Worm (Caenorhabditis elegans) whole organism, late embryonic: ENCODE results near the gene let-716.

ENCODE experiments used
- K02D7.2 ChIP-seq: sonication (generic microtip); optimal IDR thresholded peaks from 2 replicates; lab custom pipeline; 2017; ENCODE audit warnings: mild to moderate bottlenecking, missing genetic modification characterization, missing compliant biosample characterization
- Y22D7AL.16 ChIP-seq: sonication (generic microtip); optimal IDR thresholded peaks from 2 replicates; lab custom pipeline; 2016; ENCODE audit warnings: missing genetic modification characterization, missing compliant biosample characterization
- ahr-1 ChIP-seq: sonication (generic microtip); optimal IDR thresholded peaks from 2 replicates; lab custom pipeline; 2016; ENCODE audit warnings: missing genetic modification characterization, missing compliant biosample characterization
- ceh-14 ChIP-seq: sonication (generic microtip); optimal IDR thresholded peaks from 2 replicates; lab custom pipeline; 2016; ENCODE audit warnings: missing genotype, missing genetic modification characterization, missing compliant biosample characterization
- ceh-18 ChIP-seq: sonication (generic microtip); optimal IDR thresholded peaks from 2 replicates; lab custom pipeline; 2016; ENCODE audit warnings: missing genetic modification characterization, missing compliant biosample characterization
- ceh-22 ChIP-seq: sonication (generic microtip); optimal IDR thresholded peaks from 2 replicates; lab custom pipeline; 2017; ENCODE audit warnings: missing biosample characterization, missing genetic modification characterization
- ceh-24 ChIP-seq: sonication (generic microtip); optimal IDR thresholded peaks from 2 replicates; lab custom pipeline; 2016; ENCODE audit warnings: mild to moderate bottlenecking, missing genetic modification characterization, missing compliant biosample characterization
- ceh-30 ChIP-seq: fragments of 150-350 bp; optimal IDR thresholded peaks from 2 replicates; lab custom pipeline; 2014; ENCODE audit warnings: missing biosample characterization, missing genetic modification characterization
- ceh-31 ChIP-seq: sonication (generic microtip); optimal IDR thresholded peaks from 2 replicates; lab custom pipeline; 2016; ENCODE audit warnings: missing genetic modification characterization, missing compliant biosample characterization
- ceh-34 ChIP-seq: sonication (generic microtip); optimal IDR thresholded peaks from 2 replicates; lab custom pipeline; 2016; ENCODE audit warnings: mild to moderate bottlenecking, missing genetic modification characterization, missing compliant biosample characterization
- ceh-45 ChIP-seq: fragments of 200-800 bp; sonication (Bioruptor generic); IDR thresholded peaks from 2 replicates; pipeline ENCODE4 v1.3.6; 2022; ENCODE audit warnings: missing genetic modification reagents, missing genetic modification characterization, missing compliant biosample characterization
- dve-1 ChIP-seq: sonication (generic microtip); optimal IDR thresholded peaks from 2 replicates; lab custom pipeline; 2017; ENCODE audit warnings: antibody characterized with exemption, mild to moderate bottlenecking, missing genetic modification characterization, missing compliant biosample characterization
- elt-2 ChIP-seq: sonication (generic microtip); optimal IDR thresholded peaks from 2 replicates; lab custom pipeline; 2016; ENCODE audit warnings: missing genetic modification reagents, missing genetic modification characterization, missing compliant biosample characterization
- elt-4 ChIP-seq: sonication (generic microtip); optimal IDR thresholded peaks from 2 replicates; lab custom pipeline; 2016; ENCODE audit warnings: missing genetic modification characterization, missing compliant biosample characterization
- ets-4 ChIP-seq: sonication (generic microtip); optimal IDR thresholded peaks from 2 replicates; lab custom pipeline; 2016; ENCODE audit warnings: missing genetic modification characterization, missing compliant biosample characterization
- fkh-10 ChIP-seq: fragments of 150-350 bp; optimal IDR thresholded peaks from 2 replicates; lab custom pipeline; 2014; ENCODE audit warnings: missing biosample characterization, missing genetic modification reagents, missing genetic modification characterization
- fkh-6 ChIP-seq: sonication (generic microtip); optimal IDR thresholded peaks from 2 replicates; lab custom pipeline; 2016; ENCODE audit warnings: missing genetic modification characterization, missing compliant biosample characterization
- gmeb-2 ChIP-seq: sonication (generic microtip); optimal IDR thresholded peaks from 2 replicates; lab custom pipeline; 2016; ENCODE audit warnings: missing genetic modification characterization, inconsistent platforms, missing compliant biosample characterization
- hlh-13 ChIP-seq: fragments of 200-800 bp; sonication (Bioruptor generic); optimal IDR thresholded peaks from 2 replicates; lab custom pipeline; 2018; ENCODE audit warnings: mild to moderate bottlenecking, missing genetic modification characterization, missing compliant biosample characterization
- hlh-15 ChIP-seq: sonication (generic microtip); optimal IDR thresholded peaks from 2 replicates; lab custom pipeline; 2016; ENCODE audit warnings: missing genetic modification characterization, missing compliant biosample characterization
- hlh-30 ChIP-seq: sonication (generic microtip); optimal IDR thresholded peaks from 2 replicates; lab custom pipeline; 2017; ENCODE audit warnings: antibody characterized with exemption, missing genetic modification characterization, missing compliant biosample characterization; ENCODE audit not compliant: insufficient read depth
- mec-3 ChIP-seq: sonication (generic microtip); optimal IDR thresholded peaks from 2 replicates; lab custom pipeline; 2016; ENCODE audit warnings: borderline replicate concordance, missing genetic modification characterization, missing compliant biosample characterization
- nfya-1 ChIP-seq: sonication (generic microtip); optimal IDR thresholded peaks from 2 replicates; lab custom pipeline; 2017; ENCODE audit warnings: missing genetic modification characterization, mild to moderate bottlenecking, missing compliant biosample characterization, antibody characterized with exemption, moderate library complexity
- nhr-232 ChIP-seq: sonication (generic microtip); optimal IDR thresholded peaks from 2 replicates; lab custom pipeline; 2016; ENCODE audit warnings: missing genetic modification characterization, missing compliant biosample characterization
- odd-2 ChIP-seq: sonication (generic microtip); optimal IDR thresholded peaks from 2 replicates; lab custom pipeline; 2017; ENCODE audit warnings: antibody characterized with exemption, mild to moderate bottlenecking, missing genetic modification characterization, missing compliant biosample characterization
- pat-9 ChIP-seq: fragments of 200-800 bp; sonication (Bioruptor generic); optimal IDR thresholded peaks from 2 replicates; lab custom pipeline; 2018; ENCODE audit warnings: mild to moderate bottlenecking, missing genetic modification characterization, moderate library complexity, missing compliant biosample characterization
- pax-1 ChIP-seq: fragments of 150-350 bp; optimal IDR thresholded peaks from 2 replicates; lab custom pipeline; 2014; ENCODE audit warnings: missing biosample characterization, missing genetic modification characterization
- pha-2 ChIP-seq: sonication (generic microtip); optimal IDR thresholded peaks from 2 replicates; lab custom pipeline; 2017; ENCODE audit warnings: mild to moderate bottlenecking, missing genetic modification characterization, missing compliant biosample characterization
- pqm-1 ChIP-seq: sonication (generic microtip); optimal IDR thresholded peaks from 2 replicates; lab custom pipeline; 2016; ENCODE audit warnings: missing genetic modification characterization, missing compliant biosample characterization
- pros-1 ChIP-seq: fragments of 150-350 bp; optimal IDR thresholded peaks from 2 replicates; lab custom pipeline; 2014; ENCODE audit warnings: missing biosample characterization, missing genetic modification reagents, missing genetic modification characterization
- ref-2 ChIP-seq: sonication (generic microtip); optimal IDR thresholded peaks from 2 replicates; lab custom pipeline; 2016; ENCODE audit warnings: missing genetic modification characterization, missing compliant biosample characterization
- rnt-1 ChIP-seq: sonication (generic microtip); optimal IDR thresholded peaks from 2 replicates; lab custom pipeline; 2016; ENCODE audit warnings: missing genetic modification characterization, missing compliant biosample characterization
- sdc-2 ChIP-seq: sonication (generic microtip); optimal IDR thresholded peaks from 2 replicates; lab custom pipeline; 2016; ENCODE audit warnings: missing genotype, missing genetic modification characterization, missing compliant biosample characterization
- sox-2 ChIP-seq: fragments of 200-800 bp; sonication (Bioruptor generic); IDR thresholded peaks from 2 replicates; pipeline ENCODE4 v1.3.6; 2022; ENCODE audit warnings: missing genetic modification reagents, missing genetic modification characterization, missing compliant biosample characterization
- sox-4 ChIP-seq: sonication (generic microtip); optimal IDR thresholded peaks from 2 replicates; lab custom pipeline; 2017; ENCODE audit warnings: mild to moderate bottlenecking, missing genetic modification characterization, inconsistent platforms, missing compliant biosample characterization
- syd-9 ChIP-seq: sonication (generic microtip); optimal IDR thresholded peaks from 2 replicates; lab custom pipeline; 2016; ENCODE audit warnings: mild to moderate bottlenecking, missing genetic modification characterization, moderate library complexity, missing compliant biosample characterization
- tbx-2 ChIP-seq: sonication (generic microtip); optimal IDR thresholded peaks from 2 replicates; lab custom pipeline; 2016; ENCODE audit warnings: missing genetic modification characterization, missing compliant biosample characterization
- ttx-3 ChIP-seq: sonication (generic microtip); optimal IDR thresholded peaks from 2 replicates; lab custom pipeline; 2016; ENCODE audit warnings: missing genetic modification reagents, missing genetic modification characterization, missing compliant biosample characterization
- unc-55 ChIP-seq: sonication (generic microtip); optimal IDR thresholded peaks from 2 replicates; lab custom pipeline; 2017; ENCODE audit warnings: missing biosample characterization, missing genetic modification reagents, missing genetic modification characterization
- unc-86 ChIP-seq: sonication (generic microtip); optimal IDR thresholded peaks from 2 replicates; lab custom pipeline; 2016; ENCODE audit warnings: missing genetic modification characterization, missing compliant biosample characterization
- zip-5 ChIP-seq: sonication (generic microtip); optimal IDR thresholded peaks from 2 replicates; lab custom pipeline; 2016; ENCODE audit warnings: missing genetic modification characterization, missing compliant biosample characterization

Gene let-716

ce11 chrIII:6420201-6420600 is 36.8 kb downstream of the let-716 start:
- TF ChIP-seq pax-1 (tag; lab: Kevin White, UChicago) (no peak), ceh-30 (tag; lab: Kevin White, UChicago) (no peak), ceh-14 (tag; lab: Kevin White, UChicago) (no peak), hlh-13 (no peak), sox-2 (GFP tag; lab: Robert Waterston, UW) (no peak), ref-2 (tag; lab: Kevin White, UChicago) (no peak), ahr-1 (tag; lab: Kevin White, UChicago) (no peak)

ce11 chrIII:6420995-6421404 is 37.6 kb downstream of the let-716 start:
- peak; percentile 27 for TF ChIP-seq ceh-34 (tag; lab: Kevin White, UChicago)
- peak; percentile 96 for TF ChIP-seq hlh-30
- no peak for TF ChIP-seq sox-4 (tag; lab: Kevin White, UChicago)
- TF ChIP-seq ref-2 (tag; lab: Kevin White, UChicago) = peak; percentile 17
- peak; percentile 65 for TF ChIP-seq ceh-31 (tag; lab: Kevin White, UChicago)
- TF ChIP-seq elt-2 (tag; lab: Kevin White, UChicago) = peak; percentile 39
- peak; percentile 46 for TF ChIP-seq ceh-18
- TF ChIP-seq tbx-2 (tag; lab: Kevin White, UChicago) = peak; percentile 57
- TF ChIP-seq ets-4 (tag; lab: Kevin White, UChicago) = peak; percentile 47
- no peak for TF ChIP-seq zip-5 (tag; lab: Kevin White, UChicago)
- TF ChIP-seq ceh-14 (tag; lab: Kevin White, UChicago) = peak; percentile 9
- peak; percentile 62 for TF ChIP-seq nfya-1
- TF ChIP-seq pax-1 (tag; lab: Kevin White, UChicago) = no peak
- TF ChIP-seq rnt-1 (tag; lab: Kevin White, UChicago) = peak; percentile 53
- TF ChIP-seq pros-1 = peak; percentile 54
- no peak for TF ChIP-seq Y22D7AL.16 (tag; lab: Kevin White, UChicago)
- TF ChIP-seq unc-55 = peak; percentile 88
- TF ChIP-seq ttx-3 = no peak

- no peak for TF ChIP-seq nhr-232
- TF ChIP-seq odd-2 (tag; lab: Kevin White, UChicago) = no peak
- TF ChIP-seq ceh-45 (GFP tag; lab: Robert Waterston, UW) = no peak
- TF ChIP-seq syd-9 (tag; lab: Kevin White, UChicago) = no peak
- TF ChIP-seq sox-4 (tag; lab: Kevin White, UChicago) = no peak
- no peak for TF ChIP-seq zip-5 (tag; lab: Kevin White, UChicago)
- no peak for TF ChIP-seq ceh-24 (tag; lab: Kevin White, UChicago)
- no peak for TF ChIP-seq mec-3
- TF ChIP-seq nfya-1 = no peak
- TF ChIP-seq pqm-1 (tag; lab: Kevin White, UChicago) = no peak
- TF ChIP-seq hlh-30 = no peak
Measured at ce11 chrIII:6421473-6421872, 38.1 kb downstream of the let-716 start.

ce11 chrIII:6421973-6422511 is 38.7 kb downstream of the let-716 start:
- TF ChIP-seq unc-86 (tag; lab: Kevin White, UChicago) (no peak), elt-2 (tag; lab: Kevin White, UChicago) (peak; percentile 49)

- no peak for TF ChIP-seq unc-55
- TF ChIP-seq gmeb-2 (tag; lab: Kevin White, UChicago) = no peak
- no peak for TF ChIP-seq K02D7.2 (tag; lab: Kevin White, UChicago)
- TF ChIP-seq tbx-2 (tag; lab: Kevin White, UChicago) = no peak
- no peak for TF ChIP-seq Y22D7AL.16 (tag; lab: Kevin White, UChicago)
- no peak for TF ChIP-seq ceh-22 (tag; lab: Kevin White, UChicago)
- no peak for TF ChIP-seq fkh-6 (tag; lab: Kevin White, UChicago)
- TF ChIP-seq pha-2 (tag; lab: Kevin White, UChicago) = no peak
- TF ChIP-seq elt-4 (tag; lab: Kevin White, UChicago) = no peak
- no peak for TF ChIP-seq ref-2 (tag; lab: Kevin White, UChicago)
- no peak for TF ChIP-seq fkh-10 (GFP tag; lab: Kevin White, UChicago)
- TF ChIP-seq pat-9 = no peak
- TF ChIP-seq ahr-1 (tag; lab: Kevin White, UChicago) = no peak
- TF ChIP-seq zip-5 (tag; lab: Kevin White, UChicago) = no peak
- no peak for TF ChIP-seq syd-9 (tag; lab: Kevin White, UChicago)
- TF ChIP-seq hlh-15 (tag; lab: Kevin White, UChicago) = no peak
- TF ChIP-seq sox-4 (tag; lab: Kevin White, UChicago) = no peak
- no peak for TF ChIP-seq ceh-31 (tag; lab: Kevin White, UChicago)
- TF ChIP-seq dve-1 (tag; lab: Kevin White, UChicago) = no peak
- no peak for TF ChIP-seq sdc-2 (tag; lab: Kevin White, UChicago)
Measured at ce11 chrIII:6422721-6423120, 39.4 kb downstream of the let-716 start.
